Fruit fly (Drosophila melanogaster) whole organism, embryonic: Measurements from ENCODE around the gene CG31627.
A peak's percentile ranks its signal among the peaks of the same experiment; 100 is the strongest.

Experiments
- Antp ChIP-seq: fragments of 200-800 bp; sonication (Bioruptor generic); optimal IDR thresholded peaks from 3 replicates; lab custom pipeline; 2016; ENCODE audit warnings: missing biosample characterization, missing genetic modification characterization
- CG10654 ChIP-seq: fragments of 200-800 bp; sonication (Bioruptor generic); optimal IDR thresholded peaks from 2 replicates; lab custom pipeline; 2016; ENCODE audit warnings: missing biosample characterization, missing genetic modification characterization
- CG12155 ChIP-seq: fragments of 200-800 bp; sonication (Bioruptor generic); optimal IDR thresholded peaks from 3 replicates; lab custom pipeline; 2016; ENCODE audit warnings: missing biosample characterization, missing genetic modification characterization
- CG15269 ChIP-seq: fragments of 200-800 bp; sonication (Bioruptor generic); optimal IDR thresholded peaks from 2 replicates; lab custom pipeline; 2018; ENCODE audit warnings: missing biosample characterization, mild to moderate bottlenecking, missing genetic modification characterization, moderate library complexity
- CG16813 ChIP-seq: fragments of 200-800 bp; sonication (Bioruptor generic); IDR thresholded peaks from 3 replicates; pipeline ENCODE4 v1.3.6; 2022; ENCODE audit warnings: missing biosample characterization, missing genetic modification characterization; ENCODE audit not compliant: partially characterized antibody
- CG2129 ChIP-seq: fragments of 200-800 bp; sonication (Bioruptor generic); IDR thresholded peaks from 2 replicates; pipeline ENCODE4 v1.3.6; 2022; ENCODE audit warnings: missing biosample characterization, missing genetic modification characterization; ENCODE audit not compliant: partially characterized antibody
- CG32532 ChIP-seq: fragments of 200-800 bp; sonication (Bioruptor generic); IDR thresholded peaks from 2 replicates; pipeline ENCODE4 v1.3.6; 2022; ENCODE audit warnings: missing biosample characterization, missing genetic modification characterization
- CG32767 ChIP-seq: fragments of 200-800 bp; sonication (Bioruptor generic); IDR thresholded peaks from 2 replicates; pipeline ENCODE4 v1.3.6; 2022; ENCODE audit warnings: missing biosample characterization, missing genetic modification characterization
- CG32772 ChIP-seq: fragments of 200-800 bp; sonication (Bioruptor generic); IDR thresholded peaks from 2 replicates; pipeline ENCODE4 v1.3.6; 2022; ENCODE audit warnings: missing biosample characterization, missing genetic modification characterization
- CG34422 ChIP-seq: fragments of 200-800 bp; sonication (Bioruptor generic); IDR thresholded peaks from 3 replicates; pipeline ENCODE4 v1.3.6; 2022; ENCODE audit warnings: missing biosample characterization, missing genetic modification characterization
- CG3726 ChIP-seq: fragments of 200-800 bp; sonication (Bioruptor generic); IDR thresholded peaks from 3 replicates; pipeline ENCODE4, ENCODE4 v1.3.6; 2022; ENCODE audit warnings: missing biosample characterization, missing genetic modification characterization
- CG42726 ChIP-seq: fragments of 200-800 bp; sonication (Bioruptor generic); IDR thresholded peaks from 2 replicates; pipeline ENCODE4 v1.3.6; 2022; ENCODE audit warnings: missing biosample characterization, missing genetic modification characterization; ENCODE audit not compliant: partially characterized antibody
- CG43689 ChIP-seq: fragments of 200-800 bp; sonication (Bioruptor generic); IDR thresholded peaks from 2 replicates; pipeline ENCODE4 v1.3.6; 2022; ENCODE audit warnings: missing biosample characterization, missing genetic modification characterization
- CG8924 ChIP-seq: fragments of 200-800 bp; optimal IDR thresholded peaks from 3 replicates; lab custom pipeline; 2019; ENCODE audit warnings: missing biosample characterization, mild to moderate bottlenecking, missing genetic modification characterization, moderate library complexity
- CkIIα-i1 ChIP-seq: fragments of 200-800 bp; sonication (Bioruptor generic); IDR thresholded peaks from 2 replicates; pipeline ENCODE4 v1.3.6; 2022; ENCODE audit warnings: missing biosample characterization, missing genetic modification characterization
- D19B ChIP-seq: fragments of 200-800 bp; sonication (Bioruptor generic); optimal IDR thresholded peaks from 2 replicates; lab custom pipeline; 2017; ENCODE audit warnings: missing biosample characterization, mild to moderate bottlenecking, missing genetic modification characterization
- Dad ChIP-seq: fragments of 200-800 bp; sonication (Bioruptor generic); optimal IDR thresholded peaks from 3 replicates; lab custom pipeline; 2016; ENCODE audit warnings: missing biosample characterization, missing genetic modification characterization
- Dll ChIP-seq: fragments of 200-800 bp; sonication (Bioruptor generic); IDR thresholded peaks from 4 replicates; pipeline ENCODE4 v1.3.6; 2022; ENCODE audit warnings: missing biosample characterization, missing genetic modification characterization; ENCODE audit not compliant: partially characterized antibody
- Fer1 ChIP-seq: fragments of 200-800 bp; sonication (Bioruptor generic); optimal IDR thresholded peaks from 2 replicates; lab custom pipeline; 2017; ENCODE audit warnings: missing biosample characterization, mild to moderate bottlenecking, missing genetic modification characterization
- Fer2 ChIP-seq: fragments of 200-800 bp; sonication (Bioruptor generic); optimal IDR thresholded peaks from 2 replicates; lab custom pipeline; 2018; ENCODE audit warnings: missing biosample characterization, mild to moderate bottlenecking, missing genetic modification characterization, moderate library complexity
- H15 ChIP-seq: fragments of 200-800 bp; sonication (Bioruptor generic); IDR thresholded peaks from 3 replicates; pipeline ENCODE4 v1.3.6; 2022; ENCODE audit warnings: missing biosample characterization, missing genetic modification characterization
- HHEX ChIP-seq: fragments of 200-800 bp; sonication (Bioruptor generic); optimal IDR thresholded peaks from 3 replicates; lab custom pipeline; 2017; ENCODE audit warnings: missing biosample characterization, mild to moderate bottlenecking, missing genetic modification characterization, missing genetic modification reagents
- Hsf ChIP-seq: fragments of 200-800 bp; sonication (Bioruptor generic); optimal IDR thresholded peaks from 3 replicates; lab custom pipeline; 2016; ENCODE audit warnings: missing biosample characterization, missing genetic modification characterization
- NK7.1 ChIP-seq: fragments of 200-800 bp; sonication (Bioruptor generic); optimal IDR thresholded peaks from 3 replicates; lab custom pipeline; 2016; ENCODE audit warnings: missing biosample characterization, missing genetic modification characterization
- Nf-YC ChIP-seq: fragments of 200-800 bp; optimal IDR thresholded peaks from 3 replicates; lab custom pipeline; 2019; ENCODE audit warnings: missing biosample characterization, mild to moderate bottlenecking, missing genetic modification characterization, moderate library complexity
- Pdp1 ChIP-seq, 2 experiments: fragments of 200-800 bp; sonication (Bioruptor generic); optimal IDR thresholded peaks; 3 replicates each; lab custom pipeline; 2016; ENCODE audit warnings: missing biosample characterization in 2 of 2, missing genetic modification characterization in 2 of 2, mild to moderate bottlenecking in 1 of 2, moderate library complexity in 1 of 2
- Rx ChIP-seq: fragments of 200-800 bp; sonication (Bioruptor generic); IDR thresholded peaks from 2 replicates; pipeline ENCODE4 v1.3.6; 2022; ENCODE audit warnings: missing biosample characterization, missing genetic modification characterization
- al ChIP-seq: fragments of 200-800 bp; sonication (Bioruptor generic); IDR thresholded peaks from 2 replicates; pipeline ENCODE4 v1.3.6; 2022; ENCODE audit warnings: missing biosample characterization, missing genetic modification characterization
- az2 ChIP-seq: fragments of 200-800 bp; sonication (Bioruptor generic); optimal IDR thresholded peaks from 3 replicates; lab custom pipeline; 2016; ENCODE audit warnings: missing biosample characterization, missing genetic modification characterization
- bbx ChIP-seq: fragments of 200-800 bp; sonication (Bioruptor generic); IDR thresholded peaks from 2 replicates; pipeline ENCODE4 v1.3.6; 2022; ENCODE audit warnings: missing biosample characterization, missing genetic modification characterization; ENCODE audit not compliant: partially characterized antibody
- chif ChIP-seq, 2 experiments: fragments of 200-800 bp; sonication (Bioruptor generic); optimal IDR thresholded peaks; 3 replicates each; lab custom pipeline; 2016; ENCODE audit warnings: missing biosample characterization in 2 of 2, missing genetic modification characterization in 2 of 2
- ci ChIP-seq: fragments of 200-800 bp; sonication (Bioruptor generic); IDR thresholded peaks from 3 replicates; pipeline ENCODE4 v1.3.6; 2022; ENCODE audit warnings: missing biosample characterization, missing genetic modification characterization
- dysf ChIP-seq: fragments of 200-800 bp; sonication (Bioruptor generic); IDR thresholded peaks from 3 replicates; pipeline ENCODE4 v1.3.6; 2022; ENCODE audit warnings: missing biosample characterization, missing genetic modification characterization
- ems ChIP-seq: fragments of 200-800 bp; sonication (Bioruptor generic); optimal IDR thresholded peaks from 3 replicates; lab custom pipeline; 2016; ENCODE audit warnings: missing biosample characterization, missing genetic modification characterization
- esg ChIP-seq: fragments of 200-800 bp; sonication (Bioruptor generic); conservative IDR thresholded peaks from 2 replicates; pipeline ENCODE4 v1.3.6; 2022; ENCODE audit warnings: missing biosample characterization, missing genetic modification characterization
- eve ChIP-seq, 2 experiments: fragments of >200 bp; optimal IDR thresholded peaks; 2 replicates each; lab custom pipeline; 2017; ENCODE audit warnings: missing biosample characterization in 2 of 2, missing genetic modification characterization in 2 of 2
- fd64A ChIP-seq: fragments of 200-800 bp; sonication (Bioruptor generic); optimal IDR thresholded peaks from 3 replicates; lab custom pipeline; 2018; ENCODE audit warnings: missing biosample characterization, mild to moderate bottlenecking, missing genetic modification characterization
- ham ChIP-seq: fragments of 200-800 bp; sonication (Bioruptor generic); IDR thresholded peaks from 2 replicates; pipeline ENCODE4 v1.3.6; 2022; ENCODE audit warnings: missing biosample characterization, missing genetic modification characterization
- ind ChIP-seq: fragments of 200-800 bp; sonication (Bioruptor generic); optimal IDR thresholded peaks from 3 replicates; lab custom pipeline; 2016; ENCODE audit warnings: missing biosample characterization, missing genetic modification characterization
- inv ChIP-seq: fragments of 200-800 bp; sonication (Bioruptor generic); IDR thresholded peaks from 2 replicates; pipeline ENCODE4 v1.3.6; 2022; ENCODE audit warnings: missing biosample characterization, missing genetic modification characterization; ENCODE audit not compliant: partially characterized antibody
- knrl ChIP-seq: fragments of 200-800 bp; sonication (Bioruptor generic); IDR thresholded peaks from 3 replicates; pipeline ENCODE4 v1.3.6; 2022; ENCODE audit warnings: missing biosample characterization, missing genetic modification characterization; ENCODE audit not compliant: partially characterized antibody
- lab ChIP-seq: fragments of 200-800 bp; sonication (Bioruptor generic); optimal IDR thresholded peaks from 3 replicates; lab custom pipeline; 2017; ENCODE audit warnings: missing biosample characterization, missing genetic modification characterization, mild to moderate bottlenecking, moderate library complexity, missing genetic modification reagents
- lola ChIP-seq, 3 experiments: fragments of >200 bp in 2 of 3; fragments of 200-800 bp in 1 of 3; sonication (Bioruptor generic) in 1 of 3; optimal IDR thresholded peaks; 2 replicates each; lab custom pipeline; 2017 to 2019; ENCODE audit warnings: missing biosample characterization in 3 of 3, missing genetic modification characterization in 3 of 3, mild to moderate bottlenecking in 1 of 3, moderate library complexity in 1 of 3
- org-1 ChIP-seq: fragments of 200-800 bp; sonication (Bioruptor generic); optimal IDR thresholded peaks from 2 replicates; lab custom pipeline; 2017; ENCODE audit warnings: missing biosample characterization, missing genetic modification characterization
- pho ChIP-seq: fragments of 200-800 bp; sonication (Bioruptor generic); optimal IDR thresholded peaks from 2 replicates; lab custom pipeline; 2016; ENCODE audit warnings: missing biosample characterization, missing genetic modification characterization
- schlank ChIP-seq: fragments of 200-800 bp; sonication (Bioruptor generic); optimal IDR thresholded peaks from 2 replicates; lab custom pipeline; 2018; ENCODE audit warnings: missing biosample characterization, mild to moderate bottlenecking, missing genetic modification characterization
- sim ChIP-seq: fragments of 200-800 bp; sonication (Bioruptor generic); IDR thresholded peaks from 2 replicates; pipeline ENCODE4 v1.3.6; 2022; ENCODE audit warnings: missing biosample characterization, missing genetic modification characterization
- slp2 ChIP-seq: fragments of 200-800 bp; sonication (Bioruptor generic); optimal IDR thresholded peaks from 2 replicates; lab custom pipeline; 2016; ENCODE audit warnings: missing biosample characterization, missing genetic modification characterization
- sob ChIP-seq: fragments of 200-800 bp; sonication (Bioruptor generic); IDR thresholded peaks from 2 replicates; pipeline ENCODE4 v1.3.6; 2022; ENCODE audit warnings: missing biosample characterization, missing genetic modification characterization
- sug ChIP-seq: fragments of 200-800 bp; optimal IDR thresholded peaks from 2 replicates; lab custom pipeline; 2019; ENCODE audit warnings: missing biosample characterization, mild to moderate bottlenecking, missing genetic modification characterization, moderate library complexity
- ttk ChIP-seq: fragments of 200-800 bp; sonication (Bioruptor generic); IDR thresholded peaks from 2 replicates; pipeline ENCODE4 v2.1.2; 2022; ENCODE audit warnings: missing biosample characterization, missing genetic modification characterization
- tx ChIP-seq: fragments of 200-800 bp; sonication (Bioruptor generic); optimal IDR thresholded peaks from 2 replicates; lab custom pipeline; 2016; ENCODE audit warnings: missing biosample characterization, missing genetic modification characterization

CG31627 gene

dm6 chr2L:21166422-21166821 lies 6.6 kb upstream of the CG31627 start (continued):
- no peak for TF ChIP-seq CG10654 (GFP tag; lab: Kevin White, UChicago)
- TF ChIP-seq H15 (GFP tag; lab: Robert Waterston, UW): no peak
- no peak for TF ChIP-seq esg
- TF ChIP-seq Nf-YC (tag; lab: Kevin White, UChicago): no peak
- no peak for TF ChIP-seq Fer2 (tag; lab: Kevin White, UChicago)
- TF ChIP-seq slp2: no peak
- TF ChIP-seq CG32772 (GFP tag; lab: Robert Waterston, UW): no peak
- no peak for TF ChIP-seq CG16813 (GFP tag; lab: Robert Waterston, UW)
- no peak for TF ChIP-seq D19B (GFP tag; lab: Kevin White, UChicago)
- no peak for TF ChIP-seq Dll
- no peak for TF ChIP-seq ems (GFP tag; lab: Kevin White, UChicago)
- no peak for TF ChIP-seq knrl
- TF ChIP-seq fd64A: no peak
- TF ChIP-seq CG3726: no peak
- TF ChIP-seq inv (GFP tag; lab: Robert Waterston, UW): no peak
- TF ChIP-seq ttk (GFP tag; lab: Robert Waterston, UW): no peak
- no peak for TF ChIP-seq NK7.1 (GFP tag; lab: Kevin White, UChicago)
- TF ChIP-seq CG15269: no peak
- TF ChIP-seq CG2129 (GFP tag; lab: Robert Waterston, UW): no peak
- TF ChIP-seq al (GFP tag; lab: Robert Waterston, UW): no peak
- TF ChIP-seq CkIIα-i1 (GFP tag; lab: Robert Waterston, UW): no peak
- no peak for TF ChIP-seq tx (GFP tag; lab: Kevin White, UChicago)
- TF ChIP-seq sim (GFP tag; lab: Robert Waterston, UW): no peak
- TF ChIP-seq CG12155: no peak
- TF ChIP-seq Antp (GFP tag; lab: Kevin White, UChicago): no peak
- TF ChIP-seq ham (GFP tag; lab: Robert Waterston, UW): no peak
- TF ChIP-seq lab: no peak
- no peak for TF ChIP-seq schlank (tag; lab: Kevin White, UChicago)
- no peak for TF ChIP-seq CG42726 (GFP tag; lab: Robert Waterston, UW)
- no peak for TF ChIP-seq CG43689 (GFP tag; lab: Robert Waterston, UW)
- no peak for TF ChIP-seq bbx (GFP tag; lab: Robert Waterston, UW)
- TF ChIP-seq Rx (GFP tag; lab: Robert Waterston, UW): no peak
- no peak for TF ChIP-seq Fer1 (GFP tag; lab: Kevin White, UChicago)
- no peak for TF ChIP-seq Dad (GFP tag; lab: Kevin White, UChicago)
- TF ChIP-seq ci (GFP tag; lab: Robert Waterston, UW): no peak
- TF ChIP-seq eve (GFP tag; optimal IDR thresholded peaks at IDR 0.05; lab: Kevin White, UChicago): no peak
- peak; percentile 42 for TF ChIP-seq sug (tag; lab: Kevin White, UChicago)
- TF ChIP-seq sob (GFP tag; lab: Robert Waterston, UW): no peak
- TF ChIP-seq Pdp1 (GFP tag; optimal IDR thresholded peaks at IDR 0.05; lab: Kevin White, UChicago): peak in 1 of 2 experiments; percentile 99
- TF ChIP-seq dysf: no peak
- no peak for TF ChIP-seq CG32532 (GFP tag; lab: Robert Waterston, UW)
- no peak for TF ChIP-seq lola (GFP tag; optimal IDR thresholded peaks at IDR 0.05; lab: Kevin White, UChicago)
- TF ChIP-seq ind (GFP tag; lab: Kevin White, UChicago): no peak
- no peak for TF ChIP-seq CG8924 (tag; lab: Kevin White, UChicago)
- no peak for TF ChIP-seq HHEX
- no peak for TF ChIP-seq chif (GFP tag; optimal IDR thresholded peaks at IDR 0.05; lab: Kevin White, UChicago)
- TF ChIP-seq pho (GFP tag; lab: Kevin White, UChicago): no peak
- TF ChIP-seq Hsf (GFP tag; lab: Kevin White, UChicago): no peak
- TF ChIP-seq CG34422 (GFP tag; lab: Robert Waterston, UW): peak; percentile 36; the same call in 1 of the 3 replicates
- no peak for TF ChIP-seq az2
- TF ChIP-seq org-1: no peak
- TF ChIP-seq CG32767: no peak
